Worm (Caenorhabditis elegans): Measurements from ENCODE around the gene eea-1.

ce11 chrV:13476350-13476749 lies 20.8 kb downstream of the eea-1 start, which contains the start of gene T10G3.8:
- TF ChIP-seq snpc-4 (tag; optimal IDR thresholded peaks at IDR 0.05) (no peak), lsy-2 (tag; optimal IDR thresholded peaks at IDR 0.05) (no peak), nhr-237 (tag; optimal IDR thresholded peaks at IDR 0.05) (no peak), elt-3 (tag; optimal IDR thresholded peaks at IDR 0.05) (no peak), nhr-28 (tag; optimal IDR thresholded peaks at IDR 0.05) (no peak)

Measured in whole organism, mixed stage, embryonic.